Fruit fly (Drosophila melanogaster) whole organism, embryonic: Measurements from ENCODE around the gene NetB.

Source experiments
- Aef1 ChIP-seq: fragments of 200-800 bp; sonication (Bioruptor generic); IDR thresholded peaks from 3 replicates; pipeline ENCODE4 v1.3.6; 2022; ENCODE audit warnings: missing biosample characterization, missing genetic modification characterization
- Bgb ChIP-seq: fragments of 200-800 bp; sonication (Bioruptor generic); IDR thresholded peaks from 2 replicates; pipeline ENCODE4 v1.3.6; 2022; ENCODE audit warnings: missing biosample characterization, missing genetic modification characterization; ENCODE audit not compliant: partially characterized antibody
- CG10543 ChIP-seq: fragments of 200-800 bp; sonication (Bioruptor generic); optimal IDR thresholded peaks from 3 replicates; lab custom pipeline; 2017; ENCODE audit warnings: missing biosample characterization, mild to moderate bottlenecking, missing genetic modification characterization, moderate library complexity
- CG11398 ChIP-seq: fragments of 200-800 bp; sonication (Bioruptor generic); optimal IDR thresholded peaks from 2 replicates; lab custom pipeline; 2016; ENCODE audit warnings: missing biosample characterization, missing genetic modification characterization
- CG11456 ChIP-seq: fragments of 200-800 bp; sonication (Bioruptor generic); IDR thresholded peaks from 3 replicates; pipeline ENCODE4 v1.3.6; 2022; ENCODE audit warnings: missing biosample characterization, missing genetic modification characterization
- CG1529 ChIP-seq: fragments of 200-800 bp; sonication (Bioruptor generic); optimal IDR thresholded peaks from 3 replicates; lab custom pipeline; 2018; ENCODE audit warnings: missing biosample characterization, missing genetic modification characterization
- CG15601 ChIP-seq: fragments of 200-800 bp; sonication (Bioruptor generic); optimal IDR thresholded peaks from 3 replicates; lab custom pipeline; 2019; ENCODE audit warnings: missing biosample characterization, mild to moderate bottlenecking, missing genetic modification characterization, moderate library complexity
- CG17568 ChIP-seq: fragments of 200-800 bp; sonication (Bioruptor generic); optimal IDR thresholded peaks from 2 replicates; lab custom pipeline; 2018; ENCODE audit warnings: missing biosample characterization, mild to moderate bottlenecking, missing genetic modification characterization, moderate library complexity
- CG18011 ChIP-seq: fragments of 200-800 bp; sonication (Bioruptor generic); optimal IDR thresholded peaks from 2 replicates; lab custom pipeline; 2017; ENCODE audit warnings: missing biosample characterization, missing genetic modification characterization, mild to moderate bottlenecking, moderate library complexity, missing genotype
- CG2129 ChIP-seq: fragments of 200-800 bp; sonication (Bioruptor generic); IDR thresholded peaks from 2 replicates; pipeline ENCODE4 v1.3.6; 2022; ENCODE audit warnings: missing biosample characterization, missing genetic modification characterization; ENCODE audit not compliant: partially characterized antibody
- CG2678 ChIP-seq: fragments of 200-800 bp; sonication (Bioruptor generic); optimal IDR thresholded peaks from 3 replicates; lab custom pipeline; 2019; ENCODE audit warnings: missing biosample characterization, mild to moderate bottlenecking, missing genetic modification characterization, moderate library complexity
- CG30403 ChIP-seq: fragments of 200-800 bp; sonication (Bioruptor generic); optimal IDR thresholded peaks from 3 replicates; lab custom pipeline; 2016; ENCODE audit warnings: missing biosample characterization, missing genetic modification characterization
- CG3281 ChIP-seq: fragments of 200-800 bp; sonication (Bioruptor generic); optimal IDR thresholded peaks from 3 replicates; lab custom pipeline; 2017; ENCODE audit warnings: missing biosample characterization, mild to moderate bottlenecking, missing genetic modification characterization
- CG34224 ChIP-seq: fragments of 200-800 bp; sonication (Bioruptor generic); IDR thresholded peaks from 3 replicates; pipeline ENCODE4 v1.3.6; 2022; ENCODE audit warnings: missing biosample characterization, missing genetic modification characterization; ENCODE audit not compliant: partially characterized antibody
- CG4360 ChIP-seq: fragments of 200-800 bp; sonication (Bioruptor generic); IDR thresholded peaks from 2 replicates; pipeline ENCODE4 v1.3.6; 2022; ENCODE audit warnings: missing biosample characterization, missing genetic modification characterization
- CG7928 ChIP-seq: fragments of 200-800 bp; sonication (Bioruptor generic); optimal IDR thresholded peaks from 2 replicates; lab custom pipeline; 2017; ENCODE audit warnings: missing biosample characterization, mild to moderate bottlenecking, missing genetic modification characterization
- CG9609 ChIP-seq: fragments of 200-800 bp; sonication (Bioruptor generic); optimal IDR thresholded peaks from 3 replicates; lab custom pipeline; 2016; ENCODE audit warnings: missing biosample characterization, missing genetic modification characterization
- CG9727 ChIP-seq: fragments of 200-800 bp; sonication (Bioruptor generic); optimal IDR thresholded peaks from 3 replicates; lab custom pipeline; 2017; ENCODE audit warnings: missing biosample characterization, mild to moderate bottlenecking, missing genetic modification characterization
- CoRest ChIP-seq: fragments of 200-800 bp; sonication (Bioruptor generic); optimal IDR thresholded peaks from 3 replicates; lab custom pipeline; 2018; ENCODE audit warnings: missing biosample characterization, mild to moderate bottlenecking, missing genetic modification characterization, moderate library complexity
- Dbx ChIP-seq: fragments of 200-800 bp; sonication (Bioruptor generic); IDR thresholded peaks from 3 replicates; pipeline ENCODE4 v1.3.6; 2022; ENCODE audit warnings: missing biosample characterization, missing genetic modification characterization
- Drgx ChIP-seq: fragments of 200-800 bp; sonication (Bioruptor generic); IDR thresholded peaks from 2 replicates; pipeline ENCODE4 v1.3.6; 2022; ENCODE audit warnings: missing biosample characterization, missing genetic modification characterization
- E2f2 ChIP-seq: fragments of 200-800 bp; sonication (Bioruptor generic); IDR thresholded peaks from 2 replicates; pipeline ENCODE4 v1.3.6; 2022; ENCODE audit warnings: missing biosample characterization, missing genetic modification characterization
- Fer1 ChIP-seq: fragments of 200-800 bp; sonication (Bioruptor generic); optimal IDR thresholded peaks from 2 replicates; lab custom pipeline; 2017; ENCODE audit warnings: missing biosample characterization, mild to moderate bottlenecking, missing genetic modification characterization
- Fer3 ChIP-seq: fragments of 200-800 bp; sonication (Bioruptor generic); optimal IDR thresholded peaks from 2 replicates; lab custom pipeline; 2018; ENCODE audit warnings: missing biosample characterization, mild to moderate bottlenecking, missing genetic modification characterization, moderate library complexity
- HLHmδ ChIP-seq: fragments of 200-800 bp; sonication (Bioruptor generic); optimal IDR thresholded peaks from 2 replicates; lab custom pipeline; 2018; ENCODE audit warnings: missing biosample characterization, mild to moderate bottlenecking, missing genetic modification characterization, moderate library complexity
- HmgZ ChIP-seq: fragments of 200-800 bp; sonication (Bioruptor generic); optimal IDR thresholded peaks from 2 replicates; lab custom pipeline; 2018; ENCODE audit warnings: missing biosample characterization, mild to moderate bottlenecking, missing genetic modification characterization
- Hmx ChIP-seq: fragments of 200-800 bp; sonication (Bioruptor generic); optimal IDR thresholded peaks from 2 replicates; lab custom pipeline; 2016; ENCODE audit warnings: missing biosample characterization, missing genetic modification characterization
- Rfx ChIP-seq: fragments of 200-800 bp; sonication (Bioruptor generic); IDR thresholded peaks from 2 replicates; pipeline ENCODE4 v1.3.6; 2022; ENCODE audit warnings: missing biosample characterization, missing genetic modification characterization
- Rx ChIP-seq: fragments of 200-800 bp; sonication (Bioruptor generic); IDR thresholded peaks from 2 replicates; pipeline ENCODE4 v1.3.6; 2022; ENCODE audit warnings: missing biosample characterization, missing genetic modification characterization
- Side ChIP-seq: fragments of 200-800 bp; sonication (Bioruptor generic); optimal IDR thresholded peaks from 2 replicates; lab custom pipeline; 2016; ENCODE audit warnings: missing biosample characterization, missing genetic modification characterization
- Tbp ChIP-seq: fragments of >200 bp; optimal IDR thresholded peaks from 2 replicates; lab custom pipeline; 2018; ENCODE audit warnings: missing biosample characterization, missing genetic modification characterization
- amos ChIP-seq: fragments of 200-800 bp; sonication (Bioruptor generic); IDR thresholded peaks from 2 replicates; pipeline ENCODE4 v1.3.6; 2022; ENCODE audit warnings: missing biosample characterization, missing genetic modification characterization; ENCODE audit not compliant: partially characterized antibody
- bbx ChIP-seq: fragments of 200-800 bp; sonication (Bioruptor generic); IDR thresholded peaks from 2 replicates; pipeline ENCODE4 v1.3.6; 2022; ENCODE audit warnings: missing biosample characterization, missing genetic modification characterization; ENCODE audit not compliant: partially characterized antibody
- bowl ChIP-seq: fragments of 200-800 bp; sonication (Bioruptor generic); IDR thresholded peaks from 2 replicates; pipeline ENCODE4 v1.3.6; 2022; ENCODE audit warnings: missing biosample characterization, missing genetic modification characterization
- bsh ChIP-seq, 2 experiments: fragments of 200-800 bp; sonication (Bioruptor generic); optimal IDR thresholded peaks; 2 replicates each; lab custom pipeline; 2017 to 2018; ENCODE audit warnings: mild to moderate bottlenecking in 2 of 2, missing biosample characterization in 2 of 2, missing genetic modification characterization in 2 of 2, moderate library complexity in 1 of 2
- caup ChIP-seq: fragments of 200-800 bp; sonication (Bioruptor generic); optimal IDR thresholded peaks from 3 replicates; lab custom pipeline; 2017; ENCODE audit warnings: missing biosample characterization, mild to moderate bottlenecking, missing genetic modification characterization, moderate library complexity; ENCODE audit not compliant: severe bottlenecking
- chinmo ChIP-seq: fragments of 200-800 bp; sonication (Bioruptor generic); IDR thresholded peaks from 4 replicates; pipeline ENCODE4 v1.3.6; 2022; ENCODE audit warnings: missing biosample characterization, missing genetic modification characterization; ENCODE audit not compliant: partially characterized antibody
- chm ChIP-seq: fragments of 200-800 bp; sonication (Bioruptor generic); IDR thresholded peaks from 2 replicates; pipeline ENCODE4 v1.3.6; 2022; ENCODE audit warnings: missing biosample characterization, missing genetic modification characterization
- fd96Cb ChIP-seq: fragments of 200-800 bp; sonication (Bioruptor generic); optimal IDR thresholded peaks from 2 replicates; lab custom pipeline; 2018; ENCODE audit warnings: missing biosample characterization, mild to moderate bottlenecking, missing genetic modification characterization, moderate library complexity
- gem ChIP-seq: fragments of 200-800 bp; sonication (Bioruptor generic); optimal IDR thresholded peaks from 2 replicates; lab custom pipeline; 2019; ENCODE audit warnings: missing biosample characterization, mild to moderate bottlenecking, missing genetic modification characterization, moderate library complexity
- gt ChIP-seq: fragments of 200-800 bp; sonication (Bioruptor generic); IDR thresholded peaks from 2 replicates; pipeline ENCODE4 v1.3.6; 2022; ENCODE audit warnings: missing biosample characterization, missing genetic modification characterization
- kah ChIP-seq: fragments of 200-800 bp; sonication (Bioruptor generic); optimal IDR thresholded peaks from 2 replicates; lab custom pipeline; 2018; ENCODE audit warnings: missing biosample characterization, mild to moderate bottlenecking, missing genetic modification characterization
- klu ChIP-seq: fragments of 200-800 bp; sonication (Bioruptor generic); IDR thresholded peaks from 2 replicates; pipeline ENCODE4 v1.3.6; 2022; ENCODE audit warnings: missing biosample characterization, missing genetic modification characterization
- luna ChIP-seq: fragments of 200-800 bp; sonication (Bioruptor generic); optimal IDR thresholded peaks from 2 replicates; lab custom pipeline; 2016; ENCODE audit warnings: missing biosample characterization, missing genetic modification characterization
- mam ChIP-seq: fragments of 200-800 bp; sonication (Bioruptor generic); optimal IDR thresholded peaks from 3 replicates; lab custom pipeline; 2016; ENCODE audit warnings: missing biosample characterization, missing genetic modification characterization
- org-1 ChIP-seq: fragments of 200-800 bp; sonication (Bioruptor generic); optimal IDR thresholded peaks from 2 replicates; lab custom pipeline; 2017; ENCODE audit warnings: missing biosample characterization, missing genetic modification characterization
- phol ChIP-seq: fragments of 200-800 bp; sonication (Bioruptor generic); optimal IDR thresholded peaks from 3 replicates; lab custom pipeline; 2018; ENCODE audit warnings: missing biosample characterization, mild to moderate bottlenecking, missing genetic modification characterization, moderate library complexity
- slp2 ChIP-seq: fragments of 200-800 bp; sonication (Bioruptor generic); optimal IDR thresholded peaks from 2 replicates; lab custom pipeline; 2016; ENCODE audit warnings: missing biosample characterization, missing genetic modification characterization
- trh ChIP-seq: fragments of 200-800 bp; sonication (Bioruptor generic); optimal IDR thresholded peaks from 2 replicates; lab custom pipeline; 2016; ENCODE audit warnings: missing biosample characterization, missing genetic modification characterization
- usp ChIP-seq: fragments of >200 bp; optimal IDR thresholded peaks from 2 replicates; lab custom pipeline; 2017; ENCODE audit warnings: missing biosample characterization, missing genetic modification characterization
- wdn ChIP-seq: fragments of 200-800 bp; sonication (Bioruptor generic); IDR thresholded peaks from 2 replicates; pipeline ENCODE4 v1.3.6; 2022; ENCODE audit warnings: missing biosample characterization, missing genetic modification characterization

The NetB gene

DNA sequence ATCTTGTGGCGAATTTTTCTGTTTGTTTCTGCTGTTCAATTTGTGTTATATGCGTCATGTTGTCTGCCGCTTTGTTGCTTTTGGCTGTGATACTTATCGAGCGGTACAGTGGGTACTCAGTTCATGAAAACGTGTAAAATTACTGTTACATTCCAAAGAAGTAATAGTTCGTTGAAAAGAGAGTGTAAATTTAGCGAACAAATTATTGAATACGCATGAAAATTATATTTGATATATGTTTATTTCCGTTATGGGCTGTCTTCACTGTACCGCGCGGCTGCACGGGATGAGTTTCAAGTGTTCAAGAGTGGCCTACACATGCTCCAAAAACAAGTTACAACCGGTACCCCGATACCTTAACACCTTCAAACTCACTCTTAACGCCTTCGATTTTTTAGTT, 60.1 kb downstream of the NetB start (continued):
- peak; percentile 71 for TF ChIP-seq CoRest (tag; lab: Kevin White, UChicago)
- TF ChIP-seq CG18011 (GFP tag; lab: Kevin White, UChicago): no peak
- TF ChIP-seq amos (GFP tag; lab: Robert Waterston, UW): no peak
- no peak for TF ChIP-seq chinmo (GFP tag; lab: Robert Waterston, UW)
- TF ChIP-seq CG9727 (GFP tag; lab: Kevin White, UChicago): peak; percentile 19
- peak; percentile 78 for TF ChIP-seq phol (tag; lab: Kevin White, UChicago)
- peak; percentile 65 for TF ChIP-seq Rx (GFP tag; lab: Robert Waterston, UW)
- peak; percentile 61; the same call in 1 of the 2 replicates for TF ChIP-seq chm (GFP tag; lab: Robert Waterston, UW)
- TF ChIP-seq kah (GFP tag; lab: Kevin White, UChicago): peak; percentile 63
- no peak for TF ChIP-seq Tbp (GFP tag; lab: Kevin White, UChicago)
- TF ChIP-seq mam: peak; percentile 38
- peak; percentile 19 for TF ChIP-seq CG9609 (GFP tag; lab: Kevin White, UChicago)
- TF ChIP-seq Hmx (GFP tag; lab: Kevin White, UChicago): no peak
- no peak for TF ChIP-seq HLHmδ (GFP tag; lab: Kevin White, UChicago)
- peak in 1 of 2 experiments; percentile 77 for TF ChIP-seq bsh (GFP tag; optimal IDR thresholded peaks at IDR 0.05; lab: Kevin White, UChicago)
- peak; percentile 50 for TF ChIP-seq CG15601 (tag; lab: Kevin White, UChicago)
- no peak for TF ChIP-seq gt (GFP tag; lab: Robert Waterston, UW)
- no peak for TF ChIP-seq Bgb (GFP tag; lab: Robert Waterston, UW)
- no peak for TF ChIP-seq CG34224 (GFP tag; lab: Robert Waterston, UW)
- TF ChIP-seq usp (GFP tag; lab: Kevin White, UChicago): no peak
- peak; percentile 82 for TF ChIP-seq gem (tag; lab: Kevin White, UChicago)
- TF ChIP-seq Rfx: peak; percentile 64
- TF ChIP-seq luna (GFP tag; lab: Kevin White, UChicago): no peak
- TF ChIP-seq CG2129 (GFP tag; lab: Robert Waterston, UW): no peak
- peak; percentile 66 for TF ChIP-seq CG30403
- peak; percentile 76 for TF ChIP-seq Aef1
- TF ChIP-seq CG2678 (tag; lab: Kevin White, UChicago): peak; percentile 81
- no peak for TF ChIP-seq CG7928
- no peak for TF ChIP-seq wdn (GFP tag; lab: Robert Waterston, UW)
- TF ChIP-seq CG11456 (GFP tag; lab: Robert Waterston, UW): peak; percentile 53; the same call in 1 of the 3 replicates
- TF ChIP-seq org-1 (GFP tag; lab: Kevin White, UChicago): peak; percentile 63
- TF ChIP-seq E2f2 (GFP tag; lab: Robert Waterston, UW): peak; percentile 46; the same call in 1 of the 2 replicates
- TF ChIP-seq trh (GFP tag; lab: Kevin White, UChicago): no peak
- TF ChIP-seq bowl (GFP tag; lab: Robert Waterston, UW): peak; percentile 68; the same call in 1 of the 2 replicates
- no peak for TF ChIP-seq CG10543 (GFP tag; lab: Kevin White, UChicago)
- peak; percentile 31 for TF ChIP-seq slp2

DNA sequence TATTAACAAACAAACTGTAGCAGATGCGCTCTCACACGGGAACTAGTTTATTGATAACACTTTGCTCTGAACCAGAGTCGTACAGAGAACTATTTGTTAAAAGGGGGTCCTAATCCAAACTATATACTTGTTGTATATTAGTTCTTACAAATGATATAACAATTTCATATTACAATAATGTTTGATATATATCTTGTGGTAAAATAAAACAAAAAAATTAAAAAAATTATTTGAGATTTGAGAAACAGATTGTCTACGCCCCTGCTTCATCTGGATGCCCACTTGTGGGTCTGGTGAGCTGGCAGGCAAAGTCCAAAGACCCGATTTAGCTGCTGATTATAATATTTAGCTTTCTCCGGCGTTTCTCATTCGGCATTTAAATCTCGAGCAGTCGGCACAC, 70.0 kb downstream of the NetB start, which contains the start of gene CG5321:
Gene CG5321, plus strand, starts transcription at position 380 of the 400 bp plus-strand sequence.
- TF ChIP-seq bsh (GFP tag; optimal IDR thresholded peaks at IDR 0.05; lab: Kevin White, UChicago) (peak in 1 of 2 experiments; percentile 75), CG4360 (GFP tag; lab: Robert Waterston, UW) (no peak), caup (peak; percentile 8), CG11398 (GFP tag; lab: Kevin White, UChicago) (no peak), fd96Cb (tag; lab: Kevin White, UChicago) (peak; percentile 34), Fer3 (tag; lab: Kevin White, UChicago) (peak; percentile 53), CG3281 (GFP tag; lab: Kevin White, UChicago) (peak; percentile 42), HLHmδ (GFP tag; lab: Kevin White, UChicago) (no peak), Fer1 (GFP tag; lab: Kevin White, UChicago) (peak; percentile 31), CG1529 (GFP tag; lab: Kevin White, UChicago) (peak; percentile 7), bbx (GFP tag; lab: Robert Waterston, UW) (no peak), Drgx (GFP tag; lab: Robert Waterston, UW) (peak; percentile 55; the same call in 1 of the 2 replicates), CG17568 (no peak), Dbx (GFP tag; lab: Robert Waterston, UW) (no peak), Side (GFP tag; lab: Kevin White, UChicago) (no peak), klu (GFP tag; lab: Robert Waterston, UW) (no peak), gem (tag; lab: Kevin White, UChicago) (peak; percentile 79), HmgZ (tag; lab: Kevin White, UChicago) (no peak)
